Fruit fly (Drosophila melanogaster): Measurements from ENCODE around the gene rau.

The rau gene

DNA sequence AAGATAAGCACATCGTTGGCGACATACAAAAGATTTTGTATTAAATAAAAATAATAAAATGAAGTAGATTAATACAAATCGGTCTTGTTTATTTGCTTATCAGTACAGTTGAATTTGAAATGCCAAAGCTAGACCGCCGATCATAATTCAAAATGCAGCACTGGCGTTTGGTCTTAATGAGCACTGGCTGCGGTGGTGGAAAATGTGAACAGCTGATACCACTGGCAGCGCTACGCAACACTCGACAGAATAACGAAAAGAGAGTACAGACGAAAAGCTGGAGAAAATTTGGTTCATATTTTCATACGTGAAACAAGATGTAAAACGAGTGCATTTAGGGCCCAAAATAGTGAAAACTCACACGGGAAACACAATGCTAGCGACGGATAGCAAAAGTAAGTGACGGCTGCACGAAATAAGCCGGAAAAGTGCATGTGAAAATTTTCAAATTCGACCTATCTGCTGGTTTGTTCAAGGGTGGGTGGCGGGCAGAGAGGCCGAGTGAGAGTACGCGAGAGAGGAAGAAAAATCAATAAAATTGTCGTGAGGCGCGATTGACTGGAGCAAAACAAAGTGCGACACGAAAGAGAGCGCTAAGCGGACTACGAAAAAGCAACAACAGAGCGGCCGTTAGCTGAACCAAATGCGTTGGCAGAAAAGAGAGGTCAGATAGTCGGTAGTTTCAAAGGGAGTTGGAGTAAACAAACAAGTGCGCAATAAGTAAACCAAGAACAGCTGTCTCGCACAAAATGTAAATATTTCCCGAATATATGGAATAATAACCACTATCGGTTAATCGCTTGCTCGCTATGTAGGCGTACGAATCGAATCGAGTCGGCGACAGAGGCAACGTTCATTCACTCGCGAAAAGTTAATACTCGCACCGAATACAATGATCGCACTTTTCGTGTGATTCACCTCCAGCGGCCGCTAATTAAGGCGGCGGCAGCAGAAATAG lies 27.9 kb upstream of the rau start, which contains the start of gene bchs (continued):
- TF ChIP-seq cyc (GFP tag; optimal IDR thresholded peaks at IDR 0.05) (peak; percentile 3), Sox14 (GFP tag; optimal IDR thresholded peaks at IDR 0.05) (peak; percentile 41), vri (GFP tag; optimal IDR thresholded peaks at IDR 0.05) (peak; percentile 73), esn (GFP tag; optimal IDR thresholded peaks at IDR 0.05) (peak; percentile 5), Sox102F (GFP tag; optimal IDR thresholded peaks at IDR 0.05) (no peak), acj6 (GFP tag; optimal IDR thresholded peaks at IDR 0.05) (no peak), Eip78C (GFP tag) (no peak), CG7368 (GFP tag; optimal IDR thresholded peaks at IDR 0.05) (no peak), net (GFP tag; optimal IDR thresholded peaks at IDR 0.05) (no peak), CG3919 (GFP tag; optimal IDR thresholded peaks at IDR 0.05) (no peak), ss (GFP tag; optimal IDR thresholded peaks at IDR 0.05) (no peak), achi (GFP tag; optimal IDR thresholded peaks at IDR 0.05) (peak; percentile 7), Eip93F (GFP tag; optimal IDR thresholded peaks at IDR 0.05) (no peak), dsx (GFP tag; optimal IDR thresholded peaks at IDR 0.05; ENCODE audit: poor library complexity, severe bottlenecking) (no peak), eg (GFP tag; IDR thresholded peaks at IDR 0.05) (no peak)

DNA sequence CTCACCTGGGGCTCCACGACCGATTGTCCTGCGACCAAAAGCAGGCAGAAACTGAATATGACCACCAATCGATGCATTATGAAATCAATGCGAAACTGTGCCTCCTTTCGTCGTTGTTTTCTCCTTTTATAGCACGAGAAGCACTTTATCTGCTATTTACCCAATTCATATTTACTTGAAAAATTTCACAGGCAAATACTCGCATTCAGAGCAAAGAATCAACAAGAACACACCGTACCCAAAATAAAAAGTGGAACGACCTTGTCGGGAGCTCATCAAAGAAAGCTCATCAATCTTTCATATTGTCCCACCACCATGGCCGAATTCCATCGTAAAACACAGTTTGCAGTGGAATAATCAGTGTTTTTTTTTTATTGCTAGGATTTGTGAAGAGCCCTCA lies 25.3 kb upstream of the rau start, which contains the start of gene CG9021:
Gene CG9021 (minus strand): TSS at position 105 of the 400 bp plus-strand sequence.
- no peak for TF ChIP-seq CG15336 (GFP tag; IDR thresholded peaks at IDR 0.05)
- TF ChIP-seq svp (GFP tag): peak; percentile 49
- TF ChIP-seq CG32006 (GFP tag; optimal IDR thresholded peaks at IDR 0.05): no peak
- TF ChIP-seq topi (GFP tag; optimal IDR thresholded peaks at IDR 0.05): peak; percentile 55
- TF ChIP-seq Hr39 (GFP tag; optimal IDR thresholded peaks at IDR 0.05): peak; percentile 35
- peak; percentile 18 for TF ChIP-seq CG34406 (GFP tag; optimal IDR thresholded peaks at IDR 0.05)
- no peak for TF ChIP-seq CG11902 (GFP tag; optimal IDR thresholded peaks at IDR 0.05)
- TF ChIP-seq Smox (GFP tag; optimal IDR thresholded peaks at IDR 0.05): peak; percentile 58
- TF ChIP-seq esn (GFP tag; optimal IDR thresholded peaks at IDR 0.05): peak; percentile 69
- peak; percentile 54 for TF ChIP-seq Eip78C (GFP tag)
- no peak for TF ChIP-seq CG3032 (tag; optimal IDR thresholded peaks at IDR 0.05)
- TF ChIP-seq Sox14 (GFP tag; optimal IDR thresholded peaks at IDR 0.05): no peak
- TF ChIP-seq achi (GFP tag; optimal IDR thresholded peaks at IDR 0.05): no peak
- no peak for TF ChIP-seq CG6276 (GFP tag; optimal IDR thresholded peaks at IDR 0.05)
- TF ChIP-seq CG6163 (GFP tag; IDR thresholded peaks at IDR 0.05): no peak
- TF ChIP-seq CG8319 (GFP tag; optimal IDR thresholded peaks at IDR 0.05): no peak
- TF ChIP-seq CG7368 (GFP tag; optimal IDR thresholded peaks at IDR 0.05): no peak
- TF ChIP-seq CG8119 (GFP tag; IDR thresholded peaks at IDR 0.05): no peak
- TF ChIP-seq CG6854 (GFP tag; optimal IDR thresholded peaks at IDR 0.05): no peak
- no peak for TF ChIP-seq fkh (GFP tag; optimal IDR thresholded peaks at IDR 0.05)
- peak; percentile 30 for TF ChIP-seq CG6792 (GFP tag; optimal IDR thresholded peaks at IDR 0.05)
- TF ChIP-seq Blimp-1 (GFP tag; optimal IDR thresholded peaks at IDR 0.05): peak; percentile 23
- TF ChIP-seq eg (GFP tag; IDR thresholded peaks at IDR 0.05): no peak
- TF ChIP-seq cyc (GFP tag; optimal IDR thresholded peaks at IDR 0.05): peak; percentile 37
- peak; percentile 52 for TF ChIP-seq Sox102F (GFP tag; optimal IDR thresholded peaks at IDR 0.05)
- peak; percentile 57 for TF ChIP-seq Met (GFP tag; optimal IDR thresholded peaks at IDR 0.05)
- TF ChIP-seq CG8632 (GFP tag; optimal IDR thresholded peaks at IDR 0.05): peak; percentile 14
- no peak for TF ChIP-seq acj6 (GFP tag; optimal IDR thresholded peaks at IDR 0.05)
- peak; percentile 33 for TF ChIP-seq Ets21C (GFP tag; optimal IDR thresholded peaks at IDR 0.05)
- TF ChIP-seq CG3919 (GFP tag; optimal IDR thresholded peaks at IDR 0.05): peak; percentile 6
- peak; percentile 49 for TF ChIP-seq vri (GFP tag; optimal IDR thresholded peaks at IDR 0.05)
- TF ChIP-seq lz (GFP tag; optimal IDR thresholded peaks at IDR 0.05): peak; percentile 16

DNA sequence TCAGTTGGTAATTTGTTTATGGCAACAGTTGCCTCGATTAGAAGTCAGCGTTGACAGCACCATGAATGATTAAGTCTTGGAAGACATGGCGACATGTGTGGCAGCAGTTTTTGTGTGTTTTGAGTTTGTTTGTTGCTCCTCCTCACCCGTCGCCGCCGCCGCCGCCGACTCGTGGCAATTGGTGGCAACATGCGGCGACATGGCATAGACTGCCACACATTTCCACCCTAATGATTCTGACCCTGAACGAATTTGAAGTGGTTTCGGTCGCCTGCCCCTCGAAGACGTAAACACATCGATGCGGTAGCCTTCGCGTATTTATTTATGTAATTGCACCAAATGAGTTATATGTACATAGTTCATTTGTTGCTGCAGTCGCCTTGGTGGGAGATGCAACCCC lies 23.6 kb upstream of the rau start:
- TF ChIP-seq net (GFP tag; optimal IDR thresholded peaks at IDR 0.05) (no peak), CG34406 (GFP tag; optimal IDR thresholded peaks at IDR 0.05) (no peak), CG32006 (GFP tag; optimal IDR thresholded peaks at IDR 0.05) (no peak), CG6163 (GFP tag; IDR thresholded peaks at IDR 0.05) (no peak), esn (GFP tag; optimal IDR thresholded peaks at IDR 0.05) (no peak), Eip75B (GFP tag; optimal IDR thresholded peaks at IDR 0.05) (no peak), Smox (GFP tag; optimal IDR thresholded peaks at IDR 0.05) (no peak), fd85E (GFP tag; optimal IDR thresholded peaks at IDR 0.05) (no peak), svp (GFP tag) (no peak), Lpt (GFP tag; optimal IDR thresholded peaks at IDR 0.05) (no peak), Ets21C (GFP tag; optimal IDR thresholded peaks at IDR 0.05) (no peak), Blimp-1 (GFP tag; optimal IDR thresholded peaks at IDR 0.05) (no peak), CG1621 (tag; optimal IDR thresholded peaks at IDR 0.05) (no peak), acj6 (GFP tag; optimal IDR thresholded peaks at IDR 0.05) (no peak), CG6808 (GFP tag; optimal IDR thresholded peaks at IDR 0.05) (no peak), CG16779 (tag; optimal IDR thresholded peaks at IDR 0.05) (no peak), CG9139 (GFP tag; optimal IDR thresholded peaks at IDR 0.05) (no peak)

Data from whole organism, prepupa.